Worm (Caenorhabditis elegans) whole organism, L1 larva: Measurements from ENCODE around the gene ZK816.1.

Experiments used
- ama-1 ChIP-seq: fragments of 150-350 bp; optimal IDR thresholded peaks from 2 replicates; lab custom pipeline; 2014
- ces-1 ChIP-seq: fragments of 150-350 bp; optimal IDR thresholded peaks from 2 replicates; lab custom pipeline; 2014; ENCODE audit warnings: missing biosample characterization, missing genetic modification reagents, missing genetic modification characterization
- fos-1 ChIP-seq: fragments of 150-350 bp; optimal IDR thresholded peaks from 2 replicates; lab custom pipeline; 2014; ENCODE audit warnings: missing biosample characterization, missing genetic modification characterization
- lin-13 ChIP-seq: fragments of 150-350 bp; optimal IDR thresholded peaks from 2 replicates; lab custom pipeline; 2014; ENCODE audit warnings: missing biosample characterization, missing genetic modification reagents, missing genetic modification characterization
- lin-15B ChIP-seq: fragments of 150-350 bp; sonication (generic microtip); optimal IDR thresholded peaks from 3 replicates; lab custom pipeline; 2014; ENCODE audit warnings: missing biosample characterization, missing genetic modification characterization
- nhr-77 ChIP-seq: fragments of 150-350 bp; optimal IDR thresholded peaks from 2 replicates; lab custom pipeline; 2014; ENCODE audit warnings: missing biosample characterization, missing genetic modification characterization
- unc-62 ChIP-seq: fragments of 150-350 bp; optimal IDR thresholded peaks from 2 replicates; lab custom pipeline; 2014; ENCODE audit warnings: missing biosample characterization, missing genetic modification reagents, missing genetic modification characterization
- xbp-1 ChIP-seq: sonication (generic microtip); optimal IDR thresholded peaks from 2 replicates; lab custom pipeline; 2016; ENCODE audit warnings: missing genetic modification characterization, missing compliant biosample characterization

DNA sequence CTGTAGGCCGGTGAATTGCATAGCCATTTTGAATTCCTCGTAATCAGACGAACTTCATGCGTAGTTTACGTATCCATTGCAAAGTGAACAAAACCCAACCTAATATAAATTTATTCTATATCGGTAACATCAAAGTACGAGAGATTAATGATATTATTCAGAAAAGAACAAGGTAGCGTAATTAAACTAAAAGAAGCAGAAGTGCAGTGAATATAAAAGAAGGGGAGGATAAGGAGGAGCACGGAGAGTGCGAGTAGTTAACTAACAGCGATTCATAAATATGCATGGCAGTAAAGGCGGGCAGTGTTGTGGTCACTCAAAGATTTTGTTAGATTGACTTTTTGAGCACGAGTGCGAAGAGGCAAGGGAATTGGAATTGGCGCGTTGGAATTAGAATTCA lies 23.1 kb downstream of the ZK816.1 start, which contains the start of gene clc-3:
- TF ChIP-seq fos-1 (tag; lab: Kevin White, UChicago) (no peak), xbp-1 (tag; lab: Kevin White, UChicago) (no peak), nhr-77 (tag; lab: Kevin White, UChicago) (no peak), ces-1 (no peak), ama-1 (no peak), lin-13 (GFP tag; lab: Kevin White, UChicago) (no peak), unc-62 (no peak), lin-15B (tag; lab: Kevin White, UChicago) (no peak)
